Worm (Caenorhabditis elegans): Measurements from ENCODE around the gene acl-12.

DNA sequence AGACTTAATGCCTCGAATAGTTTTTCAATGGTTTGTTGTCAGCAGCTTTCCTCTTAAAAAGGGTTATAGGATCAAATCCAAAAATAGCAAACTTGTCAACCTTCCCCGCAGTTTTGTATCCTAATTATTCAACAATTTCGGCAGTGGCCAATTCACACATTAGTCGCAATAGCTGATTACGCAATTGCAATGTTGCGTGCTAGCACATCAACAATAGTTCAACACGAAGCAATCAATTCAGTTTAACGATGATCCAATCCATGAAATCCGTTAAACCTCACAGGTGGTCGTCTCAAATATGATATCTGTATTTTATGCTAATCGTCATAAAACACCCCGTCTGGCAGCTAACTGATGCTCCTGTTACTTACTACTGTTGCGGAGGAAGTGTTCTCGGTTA is 10.2 kb upstream of the acl-12 start:
- TF ChIP-seq pag-3 (tag; optimal IDR thresholded peaks at IDR 0.05; ENCODE audit: borderline replicate concordance) = no peak
- no peak for TF ChIP-seq fkh-10 (GFP tag; optimal IDR thresholded peaks at IDR 0.05)
- TF ChIP-seq pqm-1 (tag; optimal IDR thresholded peaks at IDR 0.05) = no peak
- no peak for TF ChIP-seq K02D7.2 (tag; optimal IDR thresholded peaks at IDR 0.05)
- TF ChIP-seq mec-3 (tag; optimal IDR thresholded peaks at IDR 0.05; ENCODE audit: borderline replicate concordance) = no peak
- TF ChIP-seq K09A11.1 (tag; optimal IDR thresholded peaks at IDR 0.05; ENCODE audit: insufficient read depth) = no peak
- TF ChIP-seq pha-4 (tag; optimal IDR thresholded peaks at IDR 0.05) = no peak
- no peak for TF ChIP-seq npax-4 (tag; optimal IDR thresholded peaks at IDR 0.05)
- no peak for TF ChIP-seq unc-86 (tag; optimal IDR thresholded peaks at IDR 0.05)
- no peak for TF ChIP-seq sdc-2 (tag; optimal IDR thresholded peaks at IDR 0.05)
- no peak for TF ChIP-seq sox-4 (tag; optimal IDR thresholded peaks at IDR 0.05)
- TF ChIP-seq ceh-30 (tag; optimal IDR thresholded peaks at IDR 0.05) = no peak
